Fruit fly (Drosophila melanogaster) whole organism, prepupa: ENCODE results near the gene CecA2.

Experiments
- Blimp-1 ChIP-seq: fragments of 200-800 bp; sonication (Bioruptor generic); optimal IDR thresholded peaks from 3 replicates; lab custom pipeline; 2017; ENCODE audit warnings: missing biosample characterization, missing genetic modification characterization, mild to moderate bottlenecking, moderate library complexity, missing genetic modification reagents
- CG10631 ChIP-seq: fragments of 200-800 bp; sonication (Bioruptor generic); optimal IDR thresholded peaks from 2 replicates; lab custom pipeline; 2016; ENCODE audit warnings: missing biosample characterization, missing genetic modification characterization
- CG10669 ChIP-seq: fragments of 200-800 bp; sonication (Bioruptor generic); optimal IDR thresholded peaks from 3 replicates; lab custom pipeline; 2018; ENCODE audit warnings: missing biosample characterization, mild to moderate bottlenecking, missing genetic modification characterization, moderate library complexity
- CG11294 ChIP-seq: fragments of 200-800 bp; sonication (Bioruptor generic); IDR thresholded peaks from 2 replicates; pipeline ENCODE4 v1.3.6; 2022; ENCODE audit warnings: missing biosample characterization, missing genetic modification characterization
- CG11762 ChIP-seq: fragments of 200-800 bp; sonication (Bioruptor generic); optimal IDR thresholded peaks from 3 replicates; lab custom pipeline; 2016; ENCODE audit warnings: missing biosample characterization, missing genetic modification characterization; ENCODE audit not compliant: insufficient read depth
- CG11902 ChIP-seq: fragments of 200-800 bp; sonication (Bioruptor generic); optimal IDR thresholded peaks from 3 replicates; lab custom pipeline; 2016; ENCODE audit warnings: missing biosample characterization, missing genetic modification characterization
- CG15336 ChIP-seq: fragments of 200-800 bp; sonication (Bioruptor generic); IDR thresholded peaks from 2 replicates; pipeline ENCODE4 v1.3.6; 2022; ENCODE audit warnings: missing biosample characterization, missing genetic modification characterization
- CG1621 ChIP-seq: fragments of 200-800 bp; sonication (Bioruptor generic); optimal IDR thresholded peaks from 3 replicates; lab custom pipeline; 2018; ENCODE audit warnings: missing biosample characterization, mild to moderate bottlenecking, missing genetic modification characterization
- CG16779 ChIP-seq: fragments of 200-800 bp; sonication (Bioruptor generic); optimal IDR thresholded peaks from 3 replicates; lab custom pipeline; 2017; ENCODE audit warnings: missing biosample characterization, mild to moderate bottlenecking, missing genetic modification characterization
- CG3032 ChIP-seq: fragments of 200-800 bp; optimal IDR thresholded peaks from 2 replicates; lab custom pipeline; 2019; ENCODE audit warnings: missing biosample characterization, mild to moderate bottlenecking, missing genetic modification characterization, moderate library complexity
- CG31627 ChIP-seq: fragments of 200-800 bp; sonication (Bioruptor generic); optimal IDR thresholded peaks from 3 replicates; lab custom pipeline; 2016; ENCODE audit warnings: missing biosample characterization, missing genetic modification characterization
- CG32006 ChIP-seq: fragments of 200-800 bp; sonication (Bioruptor generic); optimal IDR thresholded peaks from 3 replicates; lab custom pipeline; 2017; ENCODE audit warnings: missing biosample characterization, mild to moderate bottlenecking, missing genetic modification characterization
- CG34406 ChIP-seq: fragments of 200-800 bp; sonication (Bioruptor generic); optimal IDR thresholded peaks from 3 replicates; lab custom pipeline; 2016; ENCODE audit warnings: missing biosample characterization, missing genetic modification characterization
- CG3919 ChIP-seq: fragments of 200-800 bp; sonication (Bioruptor generic); optimal IDR thresholded peaks from 3 replicates; lab custom pipeline; 2016; ENCODE audit warnings: missing biosample characterization, missing genetic modification characterization
- CG6276 ChIP-seq: fragments of 200-800 bp; sonication (Bioruptor generic); optimal IDR thresholded peaks from 2 replicates; lab custom pipeline; 2017; ENCODE audit warnings: missing biosample characterization, mild to moderate bottlenecking, missing genetic modification characterization
- CG6808 ChIP-seq: fragments of 200-800 bp; sonication (Bioruptor generic); optimal IDR thresholded peaks from 3 replicates; lab custom pipeline; 2017; ENCODE audit warnings: missing biosample characterization, missing genetic modification characterization, mild to moderate bottlenecking, moderate library complexity, missing genetic modification reagents
- CG6854 ChIP-seq: fragments of 200-800 bp; sonication (Bioruptor generic); optimal IDR thresholded peaks from 2 replicates; lab custom pipeline; 2017; ENCODE audit warnings: missing biosample characterization, mild to moderate bottlenecking, missing genetic modification characterization
- CG7368 ChIP-seq: fragments of 200-800 bp; sonication (Bioruptor generic); optimal IDR thresholded peaks from 3 replicates; lab custom pipeline; 2016; ENCODE audit warnings: missing biosample characterization, missing genetic modification characterization
- CG9139 ChIP-seq: fragments of 200-800 bp; sonication (Bioruptor generic); optimal IDR thresholded peaks from 3 replicates; lab custom pipeline; 2017; ENCODE audit warnings: missing biosample characterization, mild to moderate bottlenecking, missing genetic modification characterization
- Eip75B ChIP-seq: fragments of 200-800 bp; sonication (Bioruptor generic); optimal IDR thresholded peaks from 3 replicates; lab custom pipeline; 2016; ENCODE audit warnings: missing biosample characterization, missing genetic modification characterization
- Eip93F ChIP-seq: fragments of 200-800 bp; sonication (Bioruptor generic); optimal IDR thresholded peaks from 2 replicates; lab custom pipeline; 2016; ENCODE audit warnings: missing biosample characterization, mild to moderate bottlenecking, missing genetic modification characterization
- Ets21C ChIP-seq: fragments of 200-800 bp; sonication (Bioruptor generic); optimal IDR thresholded peaks from 3 replicates; lab custom pipeline; 2016; ENCODE audit warnings: missing biosample characterization, missing genetic modification characterization
- Ets96B ChIP-seq: fragments of 200-800 bp; optimal IDR thresholded peaks from 2 replicates; lab custom pipeline; 2019; ENCODE audit warnings: missing biosample characterization, mild to moderate bottlenecking, missing genetic modification characterization, moderate library complexity
- Gug ChIP-seq: fragments of 200-800 bp; sonication (Bioruptor generic); IDR thresholded peaks from 2 replicates; pipeline ENCODE4 v1.3.6; 2022; ENCODE audit warnings: missing biosample characterization, missing genetic modification characterization
- Hr38 ChIP-seq: sonication (Bioruptor generic); optimal IDR thresholded peaks from 2 replicates; lab custom pipeline; 2016; ENCODE audit warnings: missing biosample characterization, missing genetic modification characterization
- Hr4 ChIP-seq: fragments of 200-800 bp; sonication (Bioruptor generic); optimal IDR thresholded peaks from 3 replicates; lab custom pipeline; 2016; ENCODE audit warnings: missing biosample characterization, missing genetic modification characterization
- OdsH ChIP-seq: fragments of 200-800 bp; sonication (Bioruptor generic); optimal IDR thresholded peaks from 3 replicates; lab custom pipeline; 2016; ENCODE audit warnings: missing biosample characterization, missing genetic modification characterization
- Smox ChIP-seq: fragments of 200-800 bp; sonication (Bioruptor generic); optimal IDR thresholded peaks from 3 replicates; lab custom pipeline; 2016; ENCODE audit warnings: missing biosample characterization, missing genetic modification characterization
- Sox102F ChIP-seq: fragments of 200-800 bp; sonication (Bioruptor generic); optimal IDR thresholded peaks from 2 replicates; lab custom pipeline; 2016; ENCODE audit warnings: missing biosample characterization, mild to moderate bottlenecking, missing genetic modification characterization
- Sox14 ChIP-seq: fragments of 200-800 bp; sonication (Bioruptor generic); optimal IDR thresholded peaks from 3 replicates; lab custom pipeline; 2016; ENCODE audit warnings: missing biosample characterization, missing genetic modification characterization
- Sox15 ChIP-seq: fragments of 200-800 bp; sonication (Bioruptor generic); optimal IDR thresholded peaks from 3 replicates; lab custom pipeline; 2016; ENCODE audit warnings: missing biosample characterization, missing genetic modification characterization
- achi ChIP-seq: fragments of 200-800 bp; sonication (Bioruptor generic); optimal IDR thresholded peaks from 3 replicates; lab custom pipeline; 2016; ENCODE audit warnings: missing biosample characterization, missing genetic modification characterization
- acj6 ChIP-seq: fragments of 200-800 bp; sonication (Bioruptor generic); optimal IDR thresholded peaks from 3 replicates; lab custom pipeline; 2016; ENCODE audit warnings: missing biosample characterization, missing genetic modification characterization
- cyc ChIP-seq: fragments of 200-800 bp; sonication (Bioruptor generic); optimal IDR thresholded peaks from 3 replicates; lab custom pipeline; 2016; ENCODE audit warnings: missing biosample characterization, missing genetic modification characterization
- dac ChIP-seq: fragments of 200-800 bp; sonication (Bioruptor generic); optimal IDR thresholded peaks from 2 replicates; lab custom pipeline; 2017; ENCODE audit warnings: missing biosample characterization, mild to moderate bottlenecking, missing genetic modification characterization
- dsx ChIP-seq: fragments of 200-800 bp; optimal IDR thresholded peaks from 3 replicates; lab custom pipeline; 2019; ENCODE audit warnings: missing biosample characterization, mild to moderate bottlenecking, missing genetic modification characterization, moderate library complexity; ENCODE audit not compliant: poor library complexity, severe bottlenecking
- esn ChIP-seq: fragments of 200-800 bp; sonication (Bioruptor generic); optimal IDR thresholded peaks from 2 replicates; lab custom pipeline; 2016; ENCODE audit warnings: missing biosample characterization, mild to moderate bottlenecking, missing genetic modification characterization, moderate library complexity
- fd59A ChIP-seq: fragments of 200-800 bp; sonication (Bioruptor generic); optimal IDR thresholded peaks from 2 replicates; lab custom pipeline; 2017; ENCODE audit warnings: missing biosample characterization, mild to moderate bottlenecking, missing genetic modification characterization, missing genetic modification reagents
- fd85E ChIP-seq: fragments of 200-800 bp; sonication (Bioruptor generic); optimal IDR thresholded peaks from 3 replicates; lab custom pipeline; 2016; ENCODE audit warnings: missing biosample characterization, missing genetic modification characterization
- lz ChIP-seq: fragments of 200-800 bp; sonication (Bioruptor generic); optimal IDR thresholded peaks from 3 replicates; lab custom pipeline; 2016; ENCODE audit warnings: missing biosample characterization, missing genetic modification characterization
- net ChIP-seq: fragments of 200-800 bp; sonication (Bioruptor generic); optimal IDR thresholded peaks from 3 replicates; lab custom pipeline; 2016; ENCODE audit warnings: missing biosample characterization, missing genetic modification characterization
- salr ChIP-seq, 2 experiments: fragments of 200-800 bp; sonication (Bioruptor generic); optimal IDR thresholded peaks; 3 replicates each; lab custom pipeline; 2016 to 2018; ENCODE audit warnings: missing biosample characterization in 2 of 2, missing genetic modification characterization in 2 of 2, mild to moderate bottlenecking in 1 of 2
- spab ChIP-seq: fragments of 200-800 bp; sonication (Bioruptor generic); optimal IDR thresholded peaks from 2 replicates; lab custom pipeline; 2017; ENCODE audit warnings: missing biosample characterization, mild to moderate bottlenecking, missing genetic modification characterization, missing genetic modification reagents
- ss ChIP-seq, 2 experiments: fragments of 200-800 bp; sonication (Bioruptor generic); optimal IDR thresholded peaks; 2 replicates in 1 of 2; 3 replicates in 1 of 2; lab custom pipeline; 2017 to 2018; ENCODE audit warnings: mild to moderate bottlenecking in 2 of 2, missing biosample characterization in 2 of 2, missing genetic modification characterization in 2 of 2, moderate library complexity in 1 of 2
- svp ChIP-seq: fragments of 200-800 bp; sonication (Bioruptor generic); peaks from one replicate; lab custom pipeline; 2016; ENCODE audit warnings: missing biosample characterization, missing genetic modification characterization
- topi ChIP-seq: fragments of 200-800 bp; sonication (Bioruptor generic); optimal IDR thresholded peaks from 3 replicates; lab custom pipeline; 2016; ENCODE audit warnings: missing biosample characterization, missing genetic modification characterization

CecA2 gene

DNA sequence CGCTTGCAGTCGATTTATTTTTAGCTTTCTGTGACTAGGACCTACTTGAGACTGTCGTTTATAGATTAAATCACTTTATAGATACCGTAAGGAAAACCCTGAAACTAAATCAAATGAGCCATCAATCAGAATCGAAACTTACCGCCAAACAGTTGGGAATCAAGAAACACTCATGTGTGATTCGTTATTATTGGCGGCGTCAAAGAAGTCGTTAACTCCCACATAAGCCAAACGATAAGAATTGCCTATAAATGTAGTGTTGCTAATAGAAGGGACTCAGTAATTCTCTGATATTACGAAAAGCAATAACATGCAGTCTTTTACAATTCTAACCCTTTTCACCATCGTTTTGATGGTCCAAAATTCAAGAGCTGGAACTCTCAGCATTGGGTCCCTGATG, 40.9 kb downstream of the CecA2 start, which contains the start of gene CG18404:
TSS of gene CG18404 (plus strand) at position 301 of the 400 bp plus-strand sequence.
- TF ChIP-seq achi (no peak), CG3919 (no peak), lz (no peak), cyc (no peak), esn (GFP tag; lab: Kevin White, UChicago) (no peak), CG34406 (GFP tag; lab: Kevin White, UChicago) (no peak), CG11762 (GFP tag; lab: Kevin White, UChicago) (no peak), fd85E (GFP tag; lab: Kevin White, UChicago) (no peak), CG3032 (tag; lab: Kevin White, UChicago) (no peak), CG10631 (GFP tag; lab: Kevin White, UChicago) (no peak), dac (GFP tag; lab: Kevin White, UChicago) (no peak), Sox14 (no peak), CG6854 (GFP tag; lab: Kevin White, UChicago) (no peak), dsx (no peak), net (GFP tag; lab: Kevin White, UChicago) (no peak)

DNA sequence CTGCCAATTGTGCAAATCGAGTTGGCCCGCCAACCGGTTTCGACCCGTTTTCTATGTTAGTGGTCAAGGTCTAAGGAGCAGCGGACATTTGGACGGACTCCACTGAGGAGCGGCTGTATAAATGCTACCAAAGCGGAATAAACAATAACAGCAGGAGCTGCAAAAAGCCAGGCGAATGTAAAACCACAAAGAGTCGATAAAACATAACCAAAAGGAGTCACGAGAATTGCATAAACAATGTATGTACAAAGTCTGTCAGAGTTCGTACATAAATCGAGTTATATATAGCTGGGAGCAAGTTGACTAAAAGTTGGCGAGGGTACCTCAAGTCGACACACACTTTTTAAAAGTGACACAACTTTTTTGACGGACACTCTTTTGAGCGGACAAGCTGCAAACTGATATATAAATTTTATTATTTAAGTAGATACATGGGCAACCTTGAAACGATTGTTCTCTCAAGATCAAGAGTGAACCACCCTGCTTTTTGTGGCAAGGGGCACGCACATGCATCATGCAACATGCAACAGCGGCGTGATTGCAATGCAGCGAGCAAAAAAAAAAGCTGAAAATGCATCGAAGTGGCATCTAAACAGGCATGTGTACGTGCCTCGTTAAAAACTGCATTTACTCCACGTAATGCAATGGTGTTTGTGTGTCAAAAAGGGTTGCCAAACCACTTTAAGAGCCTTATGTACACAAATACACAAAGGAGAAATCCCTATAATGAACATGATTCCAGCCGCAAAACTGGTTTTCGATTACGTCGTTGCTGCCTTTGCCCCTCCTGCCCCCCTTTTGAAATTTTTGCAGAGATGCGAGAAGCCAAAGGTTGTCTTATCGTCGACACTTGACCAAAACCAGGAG, 43.5 kb downstream of the CecA2 start:
- peak; percentile 95 for TF ChIP-seq Sox14
- peak; percentile 99 for TF ChIP-seq dsx
- TF ChIP-seq CG1621 (tag; lab: Kevin White, UChicago): peak; percentile 96
- TF ChIP-seq CG10631 (GFP tag; lab: Kevin White, UChicago): peak; percentile 95
- TF ChIP-seq CG16779: peak; percentile 94
- no peak for TF ChIP-seq Hr38 (GFP tag; lab: Kevin White, UChicago)
- peak; percentile 88 for TF ChIP-seq topi (GFP tag; lab: Kevin White, UChicago)
- peak; percentile 96 for TF ChIP-seq achi
- peak; percentile 90 for TF ChIP-seq CG7368 (GFP tag; lab: Kevin White, UChicago)
- peak; percentile 96 for TF ChIP-seq Sox102F (GFP tag; lab: Kevin White, UChicago)
- peak; percentile 91 for TF ChIP-seq Smox (GFP tag; lab: Kevin White, UChicago)
- peak; percentile 96 for TF ChIP-seq CG10669 (GFP tag; lab: Kevin White, UChicago)
- TF ChIP-seq CG11294 (GFP tag; lab: Robert Waterston, UW): peak; percentile 75
- TF ChIP-seq svp: peak; percentile 95
- peak; percentile 81 for TF ChIP-seq Gug (GFP tag; lab: Robert Waterston, UW)
- TF ChIP-seq esn (GFP tag; lab: Kevin White, UChicago): peak; percentile 95
- peak; percentile 93 for TF ChIP-seq OdsH (GFP tag; lab: Kevin White, UChicago)
- peak; percentile 90 for TF ChIP-seq Hr4
- TF ChIP-seq CG31627 (GFP tag; lab: Kevin White, UChicago): peak; percentile 81
- TF ChIP-seq CG11902: peak; percentile 74
- peak; percentile 95 for TF ChIP-seq CG3919
- TF ChIP-seq Sox15: peak; percentile 70
- TF ChIP-seq lz: peak; percentile 91
- TF ChIP-seq Ets96B (tag; lab: Kevin White, UChicago): peak; percentile 98
- TF ChIP-seq fd85E (GFP tag; lab: Kevin White, UChicago): peak; percentile 75
- peak; percentile 82 for TF ChIP-seq CG6276 (GFP tag; lab: Kevin White, UChicago)
- TF ChIP-seq fd59A: peak; percentile 96
- TF ChIP-seq acj6: peak; percentile 96
- peak; percentile 90 for TF ChIP-seq CG32006 (GFP tag; lab: Kevin White, UChicago)
- peak; percentile 77 for TF ChIP-seq Blimp-1 (GFP tag; lab: Kevin White, UChicago)
- peak; percentile 97 for TF ChIP-seq CG9139 (GFP tag; lab: Kevin White, UChicago)
- peak; percentile 99 to 100 for TF ChIP-seq ss (GFP tag; optimal IDR thresholded peaks at IDR 0.05; lab: Kevin White, UChicago)
- peak; percentile 97 for TF ChIP-seq CG6808
- TF ChIP-seq salr (GFP tag; optimal IDR thresholded peaks at IDR 0.05; lab: Kevin White, UChicago): peak; percentile 91 to 93
- TF ChIP-seq Eip75B (GFP tag; lab: Kevin White, UChicago): peak; percentile 94
- TF ChIP-seq CG11762 (GFP tag; lab: Kevin White, UChicago): peak; percentile 89
- TF ChIP-seq Eip93F: peak; percentile 97
- peak; percentile 97 for TF ChIP-seq spab
- peak; percentile 97 for TF ChIP-seq CG15336 (GFP tag; lab: Robert Waterston, UW)
- TF ChIP-seq Ets21C (GFP tag; lab: Kevin White, UChicago): peak; percentile 75
